Fruit fly (Drosophila melanogaster) whole organism, embryonic: ENCODE results near the gene CG7548.

Source experiments
- CG11456 ChIP-seq: fragments of 200-800 bp; sonication (Bioruptor generic); IDR thresholded peaks from 3 replicates; pipeline ENCODE4 v1.3.6; 2022; ENCODE audit warnings: missing biosample characterization, missing genetic modification characterization
- schlank ChIP-seq: fragments of 200-800 bp; sonication (Bioruptor generic); optimal IDR thresholded peaks from 2 replicates; lab custom pipeline; 2018; ENCODE audit warnings: missing biosample characterization, mild to moderate bottlenecking, missing genetic modification characterization

DNA sequence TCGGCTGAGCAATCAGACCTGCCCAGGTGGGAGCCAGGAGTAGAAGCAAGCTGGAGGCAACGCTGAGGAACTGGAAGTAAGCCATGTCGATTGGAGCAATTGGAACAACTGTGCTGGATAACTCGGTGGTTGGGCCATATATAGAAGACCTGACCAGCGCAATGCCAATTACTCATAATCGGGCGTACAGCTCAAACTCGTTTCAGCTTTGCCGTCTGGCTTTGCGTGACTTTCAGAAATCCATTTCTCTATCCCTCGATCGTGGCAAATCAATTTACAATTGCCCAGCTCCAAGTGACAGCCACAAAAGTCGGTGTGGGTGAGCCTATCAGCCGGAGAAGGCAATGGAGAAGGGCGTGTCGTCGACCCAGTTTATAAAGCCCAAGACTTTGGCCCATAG is at the start of gene CG7548:
- TF ChIP-seq CG11456 (GFP tag; lab: Robert Waterston, UW): no peak
- no peak for TF ChIP-seq schlank
